Worm (Caenorhabditis elegans): ENCODE results near the gene srsx-17.

- TF ChIP-seq tbp1 (GFP tag; optimal IDR thresholded peaks at IDR 0.05) (no peak), dpl-1 (GFP tag; optimal IDR thresholded peaks at IDR 0.05) (no peak), aptf-2 (GFP tag; conservative IDR thresholded peaks at IDR 0.05) (no peak), atf-7 (tag; optimal IDR thresholded peaks at IDR 0.05) (no peak), chd-7 (tag; optimal IDR thresholded peaks at IDR 0.05) (no peak), F22D6.2 (tag; optimal IDR thresholded peaks at IDR 0.05) (no peak), F55B11.4 (tag; optimal IDR thresholded peaks at IDR 0.05; ENCODE audit: borderline replicate concordance, insufficient read depth) (no peak), egl-44 (GFP tag; IDR thresholded peaks at IDR 0.05) (no peak)
These were observed 45.0 kb upstream of the srsx-17 start for ce11 chrV:5882429-5882828.

Measured in whole organism, young adult.